Worm (Caenorhabditis elegans) whole organism, L1 larva: ENCODE data around the gene Y54G2A.11.

ENCODE experiments used
- ces-1 ChIP-seq: fragments of 150-350 bp; optimal IDR thresholded peaks from 2 replicates; lab custom pipeline; 2014; ENCODE audit warnings: missing biosample characterization, missing genetic modification reagents, missing genetic modification characterization
- lir-3 ChIP-seq: sonication (generic microtip); optimal IDR thresholded peaks from 2 replicates; lab custom pipeline; 2016; ENCODE audit warnings: mild to moderate bottlenecking, missing genetic modification characterization, moderate library complexity, missing compliant biosample characterization; ENCODE audit not compliant: poor library complexity
- sptf-1 ChIP-seq: fragments of 150-350 bp; optimal IDR thresholded peaks from 2 replicates; lab custom pipeline; 2014; ENCODE audit warnings: missing biosample characterization, missing genetic modification characterization

- TF ChIP-seq lir-3 (tag; lab: Kevin White, UChicago) (no peak), sptf-1 (tag; lab: Kevin White, UChicago) (no peak), ces-1 (GFP tag; lab: Kevin White, UChicago) (no peak)
Observed at ce11 chrIV:2801004-2801403, 29.4 kb upstream of the Y54G2A.11 start.
